Worm (Caenorhabditis elegans): Measurements from ENCODE around the gene F44A2.5.

DNA sequence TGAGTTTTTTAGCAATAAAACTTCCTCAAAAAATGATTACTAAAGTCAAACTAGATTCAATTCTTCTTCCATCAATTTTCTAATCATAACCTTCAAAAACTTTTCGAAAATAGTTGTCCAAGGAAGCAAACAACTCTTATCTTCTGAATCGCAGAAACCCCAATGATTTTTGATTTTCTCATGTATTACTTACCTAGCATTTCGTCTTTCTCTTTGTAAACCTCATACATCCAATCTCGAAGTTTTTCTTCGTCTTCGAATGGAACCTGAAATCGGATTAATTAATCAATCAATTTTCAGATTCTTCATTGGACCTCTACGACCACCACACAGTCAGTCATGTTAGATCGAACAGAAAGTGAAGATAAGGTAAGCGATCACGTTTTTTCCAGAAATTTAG lies 31.2 kb downstream of the F44A2.5 start, which contains the start of gene K07B1.4:
- TF ChIP-seq che-1 (tag; optimal IDR thresholded peaks at IDR 0.05) (no peak), rnt-1 (tag; optimal IDR thresholded peaks at IDR 0.05) (no peak), pax-1 (tag; optimal IDR thresholded peaks at IDR 0.05) (no peak), ceh-22 (tag; optimal IDR thresholded peaks at IDR 0.05) (no peak), pha-4 (tag; optimal IDR thresholded peaks at IDR 0.05) (no peak), ceh-34 (tag; optimal IDR thresholded peaks at IDR 0.05) (no peak), dve-1 (tag; optimal IDR thresholded peaks at IDR 0.05) (no peak), pqm-1 (tag; optimal IDR thresholded peaks at IDR 0.05) (no peak), unc-86 (tag; optimal IDR thresholded peaks at IDR 0.05) (no peak), pros-1 (tag; optimal IDR thresholded peaks at IDR 0.05) (no peak), Y22D7AL.16 (tag; optimal IDR thresholded peaks at IDR 0.05) (no peak), dmd-4 (tag; optimal IDR thresholded peaks at IDR 0.05; ENCODE audit: borderline replicate concordance) (no peak), fkh-10 (GFP tag; optimal IDR thresholded peaks at IDR 0.05) (no peak)
